Worm (Caenorhabditis elegans): ENCODE results near the gene Y53F4B.17.

ce11 chrII:15015669-15016068, 42.8 kb upstream of the Y53F4B.17 start:
- no peak for TF ChIP-seq mml-1 (tag; optimal IDR thresholded peaks at IDR 0.05)
- TF ChIP-seq pha-4 (tag; optimal IDR thresholded peaks at IDR 0.05): no peak
- no peak for TF ChIP-seq eor-1 (tag; optimal IDR thresholded peaks at IDR 0.05)
- TF ChIP-seq nhr-237 (tag; optimal IDR thresholded peaks at IDR 0.05): no peak
- no peak for TF ChIP-seq ama-1 (optimal IDR thresholded peaks at IDR 0.05)
- no peak for TF ChIP-seq jun-1 (tag; optimal IDR thresholded peaks at IDR 0.05)
- TF ChIP-seq aly-2 (tag; optimal IDR thresholded peaks at IDR 0.05): no peak
- no peak for TF ChIP-seq tbx-2 (tag; optimal IDR thresholded peaks at IDR 0.05)
- TF ChIP-seq nfya-1 (tag; optimal IDR thresholded peaks at IDR 0.05; ENCODE audit: insufficient read depth): no peak
- no peak for TF ChIP-seq ceh-28 (tag; optimal IDR thresholded peaks at IDR 0.05)
- no peak for TF ChIP-seq ceh-9 (tag; optimal IDR thresholded peaks at IDR 0.05)

Measured in whole organism, L3 larva.